Fruit fly (Drosophila melanogaster): ENCODE data around the gene CG12091.

Gene CG12091

DNA sequence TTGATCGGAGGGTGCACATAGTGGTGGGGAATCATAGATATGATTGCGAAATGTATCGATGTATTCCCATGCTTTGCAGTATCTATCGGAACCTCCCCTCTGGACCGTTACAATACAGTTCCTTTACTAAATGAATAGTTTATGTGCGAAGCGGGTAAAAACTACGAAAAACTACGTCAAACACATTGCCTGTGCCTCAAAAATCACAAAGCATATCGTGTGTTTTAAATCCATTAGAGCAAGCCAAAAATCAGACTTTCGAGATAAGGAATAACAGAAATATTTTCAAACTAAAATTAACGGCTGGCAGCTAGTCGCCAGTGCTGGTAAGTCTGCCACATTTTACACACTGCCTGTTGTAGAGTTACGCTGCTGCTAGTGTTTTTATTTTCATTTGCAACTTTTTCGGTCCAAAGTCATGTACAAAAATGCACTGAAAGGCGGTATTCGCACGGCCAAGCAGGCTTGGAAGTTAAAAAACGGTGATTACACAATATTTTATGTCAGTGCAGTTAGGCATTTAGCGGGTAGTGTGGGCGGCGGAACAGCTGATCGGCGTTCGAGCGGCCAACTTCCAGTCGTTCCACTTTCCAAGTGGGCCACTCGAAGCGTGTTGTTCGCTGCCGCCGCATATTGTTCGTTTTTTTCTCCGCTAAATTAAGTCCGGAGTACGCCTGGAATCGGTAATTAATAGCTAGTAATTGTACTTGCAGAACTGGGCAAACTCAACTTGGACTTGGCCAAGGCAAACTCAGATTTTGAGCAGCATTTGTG lies 19.2 kb downstream of the CG12091 start (continued):
- peak; percentile 15 for TF ChIP-seq ems (GFP tag; optimal IDR thresholded peaks at IDR 0.05)
- no peak for TF ChIP-seq fru (optimal IDR thresholded peaks at IDR 0.05)
- TF ChIP-seq NFAT (GFP tag; IDR thresholded peaks at IDR 0.05): peak; percentile 23; the same call in 1 of the 2 replicates
- no peak for TF ChIP-seq disco-r (GFP tag; optimal IDR thresholded peaks at IDR 0.05)
- peak; percentile 59 for TF ChIP-seq tup (GFP tag; optimal IDR thresholded peaks at IDR 0.05)
- TF ChIP-seq CG12744 (GFP tag; optimal IDR thresholded peaks at IDR 0.05): peak; percentile 37
- peak; percentile 80 for TF ChIP-seq lilli (GFP tag; optimal IDR thresholded peaks at IDR 0.05)
- TF ChIP-seq CG13123 (GFP tag; optimal IDR thresholded peaks at IDR 0.05): peak; percentile 63
- TF ChIP-seq CG2678 (tag; optimal IDR thresholded peaks at IDR 0.05): no peak
- TF ChIP-seq CG10979 (tag; optimal IDR thresholded peaks at IDR 0.05): peak; percentile 17
- no peak for TF ChIP-seq Fer1 (GFP tag; optimal IDR thresholded peaks at IDR 0.05)
- no peak for TF ChIP-seq CG31441 (GFP tag; IDR thresholded peaks at IDR 0.05)
- 0 out of 2 replicates have a peak, but pooled peaks have one; percentile 21 for TF ChIP-seq CG11247 (GFP tag; IDR thresholded peaks at IDR 0.05)
- TF ChIP-seq NC2β (GFP tag; optimal IDR thresholded peaks at IDR 0.05): peak; percentile 62
- TF ChIP-seq br (optimal IDR thresholded peaks at IDR 0.05): no peak
- no peak for TF ChIP-seq Ptx1 (GFP tag; IDR thresholded peaks at IDR 0.05)
- TF ChIP-seq Fer3 (tag; optimal IDR thresholded peaks at IDR 0.05): no peak
- TF ChIP-seq hbn (GFP tag; IDR thresholded peaks at IDR 0.05; ENCODE audit: partially characterized antibody): peak; percentile 66
- TF ChIP-seq btn (GFP tag; optimal IDR thresholded peaks at IDR 0.05): peak; percentile 72
- TF ChIP-seq CG33213 (GFP tag; optimal IDR thresholded peaks at IDR 0.05): peak; percentile 60
- TF ChIP-seq repo (GFP tag; optimal IDR thresholded peaks at IDR 0.05): peak; percentile 37
- no peak for TF ChIP-seq sima (GFP tag; optimal IDR thresholded peaks at IDR 0.05)
- no peak for TF ChIP-seq CG11093 (GFP tag; IDR thresholded peaks at IDR 0.05)
- TF ChIP-seq Drgx (GFP tag; IDR thresholded peaks at IDR 0.05): peak; percentile 71
- peak; percentile 0 for TF ChIP-seq D19B (GFP tag; optimal IDR thresholded peaks at IDR 0.05)
- peak; percentile 14; the same call in 1 of the 2 replicates for TF ChIP-seq CG4360 (GFP tag; IDR thresholded peaks at IDR 0.05)
- 0 out of 2 replicates have a peak, but pooled peaks have one; percentile 5 for TF ChIP-seq CG10321 (GFP tag; IDR thresholded peaks at IDR 0.05)
- peak; percentile 85 for TF ChIP-seq CG8388 (GFP tag; optimal IDR thresholded peaks at IDR 0.05)
- no peak for TF ChIP-seq Meics (GFP tag; optimal IDR thresholded peaks at IDR 0.05)
- TF ChIP-seq Sry-δ (GFP tag; optimal IDR thresholded peaks at IDR 0.05): peak; percentile 96
- no peak for TF ChIP-seq Nf-YA (GFP tag; IDR thresholded peaks at IDR 0.05)
- peak; percentile 58 for TF ChIP-seq Mes4 (GFP tag; optimal IDR thresholded peaks at IDR 0.05)
- no peak for TF ChIP-seq Ssrp (tag; optimal IDR thresholded peaks at IDR 0.05)
- TF ChIP-seq chn (GFP tag; optimal IDR thresholded peaks at IDR 0.05): peak; percentile 86
- peak; percentile 75 for TF ChIP-seq Dip3 (GFP tag; optimal IDR thresholded peaks at IDR 0.05)
- TF ChIP-seq CG3163 (GFP tag; optimal IDR thresholded peaks at IDR 0.05): peak; percentile 51
- TF ChIP-seq CG6254 (GFP tag; optimal IDR thresholded peaks at IDR 0.05): no peak
- peak; percentile 74 for TF ChIP-seq Xbp1 (GFP tag; optimal IDR thresholded peaks at IDR 0.05)
- TF ChIP-seq CG6765 (GFP tag; optimal IDR thresholded peaks at IDR 0.05): no peak
- no peak for TF ChIP-seq kah (GFP tag; optimal IDR thresholded peaks at IDR 0.05)
- peak; percentile 44; the same call in 1 of the 2 replicates for TF ChIP-seq Taf1 (GFP tag; IDR thresholded peaks at IDR 0.05)
- no peak for TF ChIP-seq run (tag; optimal IDR thresholded peaks at IDR 0.05)
- TF ChIP-seq CG17328 (GFP tag; IDR thresholded peaks at IDR 0.05): peak; percentile 53
- peak; percentile 57; the same call in 1 of the 2 replicates for TF ChIP-seq CG14014 (GFP tag; IDR thresholded peaks at IDR 0.05)
- peak; percentile 84 for TF ChIP-seq Scr (GFP tag; IDR thresholded peaks at IDR 0.05; ENCODE audit: partially characterized antibody)
- 0 out of 2 replicates have a peak, but pooled peaks have one; percentile 35 for TF ChIP-seq wor (GFP tag; IDR thresholded peaks at IDR 0.05)
- TF ChIP-seq exex (tag; optimal IDR thresholded peaks at IDR 0.05): peak; percentile 5
- TF ChIP-seq wek (GFP tag; optimal IDR thresholded peaks at IDR 0.05): no peak
- TF ChIP-seq maf-S (GFP tag; optimal IDR thresholded peaks at IDR 0.05): peak; percentile 55
- peak; percentile 67 for TF ChIP-seq Max (GFP tag; optimal IDR thresholded peaks at IDR 0.05)
- TF ChIP-seq Bteb2 (GFP tag; optimal IDR thresholded peaks at IDR 0.05): peak; percentile 32
